Worm (Caenorhabditis elegans) whole organism, L1 larva: ENCODE measurements around the gene twk-24.

Source experiments
- C16A3.4 ChIP-seq: fragments of 150-350 bp; optimal IDR thresholded peaks from 2 replicates; lab custom pipeline; 2014; ENCODE audit warnings: missing biosample characterization, missing genetic modification characterization
- C34B4.2 ChIP-seq: sonication (generic microtip); optimal IDR thresholded peaks from 2 replicates; lab custom pipeline; 2017; ENCODE audit warnings: mild to moderate bottlenecking, missing genetic modification characterization, missing compliant biosample characterization
- Y116A8C.19 ChIP-seq: sonication (generic microtip); optimal IDR thresholded peaks from 2 replicates; lab custom pipeline; 2016; ENCODE audit warnings: missing compliant biosample characterization, missing genetic modification characterization, borderline replicate concordance
- aha-1 ChIP-seq: fragments of 150-350 bp; optimal IDR thresholded peaks from 2 replicates; lab custom pipeline; 2014; ENCODE audit warnings: missing biosample characterization, missing genetic modification characterization
- ceh-63 ChIP-seq: fragments of 200-800 bp; sonication (Bioruptor generic); optimal IDR thresholded peaks from 2 replicates; lab custom pipeline; 2018; ENCODE audit warnings: mild to moderate bottlenecking, missing genetic modification characterization, missing compliant biosample characterization
- ceh-90 ChIP-seq: sonication (generic microtip); optimal IDR thresholded peaks from 2 replicates; lab custom pipeline; 2016; ENCODE audit warnings: missing genetic modification characterization, missing compliant biosample characterization
- dsc-1 ChIP-seq: sonication (generic microtip); optimal IDR thresholded peaks from 2 replicates; lab custom pipeline; 2016; ENCODE audit warnings: mild to moderate bottlenecking, missing genetic modification characterization, missing compliant biosample characterization
- efl-1 ChIP-seq, 4 experiments: fragments of 150-350 bp; optimal IDR thresholded peaks in 3 of 4; peaks in 1 of 4; 1 replicate in 1 of 4; 2 replicates in 3 of 4; lab custom pipeline; 2014; ENCODE audit warnings: missing biosample characterization in 2 of 4, missing genetic modification characterization in 2 of 4, missing genetic modification reagents in 2 of 4
- elt-2 ChIP-seq: sonication (generic microtip); optimal IDR thresholded peaks from 2 replicates; lab custom pipeline; 2016; ENCODE audit warnings: missing genetic modification characterization, mild to moderate bottlenecking, inconsistent platforms, missing compliant biosample characterization, missing genetic modification reagents
- elt-3 ChIP-seq, 6 experiments: fragments of 150-350 bp in 1 of 6; sonication (generic microtip); optimal IDR thresholded peaks; 2 replicates each; lab custom pipeline; 2017 to 2018; ENCODE audit warnings: missing biosample characterization in 6 of 6, missing genetic modification characterization in 6 of 6, inconsistent platforms in 1 of 6
- ets-5 ChIP-seq: fragments of 200-800 bp; sonication (Bioruptor generic); IDR thresholded peaks from 2 replicates; pipeline ENCODE4 v1.3.6; 2022; ENCODE audit warnings: missing genetic modification characterization, missing compliant biosample characterization
- fkh-10 ChIP-seq: sonication (generic microtip); optimal IDR thresholded peaks from 2 replicates; lab custom pipeline; 2017; ENCODE audit warnings: missing biosample characterization, missing genetic modification reagents, missing genetic modification characterization
- fkh-4 ChIP-seq: sonication (generic microtip); optimal IDR thresholded peaks from 2 replicates; lab custom pipeline; 2016; ENCODE audit warnings: missing compliant biosample characterization, missing genetic modification characterization, borderline replicate concordance
- fkh-8 ChIP-seq: sonication (generic microtip); optimal IDR thresholded peaks from 2 replicates; lab custom pipeline; 2016; ENCODE audit warnings: mild to moderate bottlenecking, missing genetic modification characterization, missing compliant biosample characterization
- hlh-4 ChIP-seq: sonication (generic microtip); optimal IDR thresholded peaks from 2 replicates; lab custom pipeline; 2016; ENCODE audit warnings: mild to moderate bottlenecking, missing genetic modification characterization, missing compliant biosample characterization
- lin-13 ChIP-seq: fragments of 150-350 bp; optimal IDR thresholded peaks from 2 replicates; lab custom pipeline; 2014; ENCODE audit warnings: missing biosample characterization, missing genetic modification reagents, missing genetic modification characterization
- lin-14 ChIP-seq: fragments of 200-800 bp; sonication (Bioruptor generic); optimal IDR thresholded peaks from 2 replicates; lab custom pipeline; 2018; ENCODE audit warnings: mild to moderate bottlenecking, missing genetic modification characterization, moderate library complexity, missing compliant biosample characterization
- lir-3 ChIP-seq: sonication (generic microtip); optimal IDR thresholded peaks from 2 replicates; lab custom pipeline; 2016; ENCODE audit warnings: mild to moderate bottlenecking, missing genetic modification characterization, moderate library complexity, missing compliant biosample characterization; ENCODE audit not compliant: poor library complexity
- mep-1 ChIP-seq: fragments of 150-350 bp; optimal IDR thresholded peaks from 2 replicates; lab custom pipeline; 2014; ENCODE audit warnings: missing biosample characterization, missing genetic modification characterization
- nhr-11 ChIP-seq: fragments of 150-350 bp; optimal IDR thresholded peaks from 2 replicates; lab custom pipeline; 2014; ENCODE audit warnings: missing biosample characterization, missing genetic modification characterization
- nhr-19 ChIP-seq: fragments of 200-800 bp; sonication (Bioruptor generic); conservative IDR thresholded peaks from 2 replicates; pipeline ENCODE4 v1.3.6; 2022; ENCODE audit warnings: missing genetic modification characterization, missing compliant biosample characterization
- nhr-237 ChIP-seq: fragments of 150-350 bp; optimal IDR thresholded peaks from 2 replicates; lab custom pipeline; 2014; ENCODE audit warnings: missing biosample characterization, missing genetic modification characterization
- nhr-28 ChIP-seq: fragments of 150-350 bp; optimal IDR thresholded peaks from 2 replicates; lab custom pipeline; 2014; ENCODE audit warnings: missing biosample characterization, missing genetic modification characterization
- nhr-47 ChIP-seq: sonication (generic microtip); optimal IDR thresholded peaks from 2 replicates; lab custom pipeline; 2016; ENCODE audit warnings: mild to moderate bottlenecking, missing genetic modification characterization, moderate library complexity, missing compliant biosample characterization
- nhr-71 ChIP-seq: sonication (generic microtip); optimal IDR thresholded peaks from 2 replicates; lab custom pipeline; 2016; ENCODE audit warnings: mild to moderate bottlenecking, missing genetic modification characterization, moderate library complexity, missing compliant biosample characterization
- nhr-77 ChIP-seq: fragments of 150-350 bp; optimal IDR thresholded peaks from 2 replicates; lab custom pipeline; 2014; ENCODE audit warnings: missing biosample characterization, missing genetic modification characterization
- nhr-85 ChIP-seq: sonication (generic microtip); peaks from one replicate; lab custom pipeline; 2016; ENCODE audit warnings: missing genetic modification characterization, inconsistent platforms, missing compliant biosample characterization
- pag-3 ChIP-seq: sonication (generic microtip); optimal IDR thresholded peaks from 2 replicates; lab custom pipeline; 2017; ENCODE audit warnings: missing genetic modification characterization, mild to moderate bottlenecking, missing compliant biosample characterization, antibody characterized with exemption, borderline replicate concordance; ENCODE audit not compliant: insufficient read depth
- pax-3 ChIP-seq: fragments of 200-800 bp; sonication (Bioruptor generic); optimal IDR thresholded peaks from 2 replicates; lab custom pipeline; 2018; ENCODE audit warnings: mild to moderate bottlenecking, missing genetic modification characterization, moderate library complexity, missing compliant biosample characterization
- pqm-1 ChIP-seq: sonication (generic microtip); optimal IDR thresholded peaks from 3 replicates; lab custom pipeline; 2017; ENCODE audit warnings: missing biosample characterization, missing genetic modification characterization
- skn-1 ChIP-seq: fragments of 150-350 bp; optimal IDR thresholded peaks from 2 replicates; lab custom pipeline; 2014; ENCODE audit warnings: missing biosample characterization, missing genetic modification characterization
- snpc-4 ChIP-seq: fragments of 150-350 bp; optimal IDR thresholded peaks from 2 replicates; lab custom pipeline; 2014; ENCODE audit warnings: missing biosample characterization, missing genetic modification characterization
- unc-98 ChIP-seq: fragments of 200-800 bp; sonication (Bioruptor generic); IDR thresholded peaks from 2 replicates; pipeline ENCODE4 v1.3.6; 2022; ENCODE audit warnings: missing genetic modification characterization, missing compliant biosample characterization
- zip-4 ChIP-seq: fragments of 200-800 bp; sonication (Bioruptor generic); optimal IDR thresholded peaks from 2 replicates; lab custom pipeline; 2018; ENCODE audit warnings: mild to moderate bottlenecking, missing genetic modification characterization, moderate library complexity, missing compliant biosample characterization
- ztf-4 ChIP-seq: fragments of 150-350 bp; optimal IDR thresholded peaks from 2 replicates; lab custom pipeline; 2014; ENCODE audit warnings: missing biosample characterization, missing genetic modification characterization

The twk-24 gene

DNA sequence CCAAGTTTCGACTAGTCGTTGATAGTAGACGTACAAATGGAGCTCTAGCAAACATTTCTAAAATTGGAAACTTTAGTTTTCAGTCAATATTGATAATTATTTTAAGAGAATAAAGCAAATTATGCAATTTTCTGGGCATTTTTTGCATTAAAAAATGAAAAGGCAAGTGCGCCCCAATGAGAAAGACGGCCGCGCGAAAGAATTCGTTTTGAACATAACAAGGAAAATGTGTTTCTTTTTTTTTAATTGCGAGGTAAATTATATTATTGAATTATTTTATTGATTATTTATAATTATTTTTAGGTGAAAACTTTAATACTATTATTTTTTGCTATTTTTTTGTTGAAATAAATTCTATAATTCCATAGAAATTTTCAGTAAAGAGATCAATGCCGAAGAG, 2.4 kb upstream of the twk-24 start, which contains the start of the genes tsfm-1 and capg-2 (continued):
- no peak for TF ChIP-seq fkh-10 (GFP tag; lab: Kevin White, UChicago)
- TF ChIP-seq ceh-90 = no peak
- TF ChIP-seq C34B4.2 (tag; lab: Kevin White, UChicago) = no peak
- TF ChIP-seq lin-14 (GFP tag; lab: Kevin White, UChicago) = no peak
- no peak for TF ChIP-seq C16A3.4 (tag; lab: Kevin White, UChicago)
- no peak for TF ChIP-seq aha-1 (tag; lab: Kevin White, UChicago)
- TF ChIP-seq nhr-47 = no peak

DNA sequence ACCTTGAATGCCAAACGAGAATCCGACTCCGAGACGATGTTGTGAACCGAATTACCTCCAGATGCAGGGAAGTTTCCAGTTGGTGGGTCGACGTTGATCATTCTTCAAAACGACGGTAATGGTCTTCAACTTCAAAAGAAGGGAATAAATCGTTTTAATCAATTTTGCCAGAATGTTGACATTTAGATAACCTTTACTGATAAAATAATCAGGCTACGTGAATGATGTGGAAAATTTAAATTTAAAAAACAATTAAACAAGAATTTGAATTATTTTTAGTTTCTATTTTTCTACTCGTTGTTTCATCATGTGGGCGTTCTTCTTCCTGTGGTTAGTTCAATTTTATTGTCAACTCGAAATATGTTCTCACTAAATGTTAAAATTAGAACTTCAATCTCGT, 5.4 kb downstream of the twk-24 start, which contains the start of gene ssp-35:
Gene ssp-35, minus strand, starts transcription at position 101 of the 400 bp plus-strand sequence.
- TF ChIP-seq efl-1 (optimal IDR thresholded peaks at IDR 0.05; lab: Kevin White, UChicago) = no peak
- peak in 1 of 2 experiments; percentile 48 for TF ChIP-seq efl-1 (GFP tag; optimal IDR thresholded peaks at IDR 0.05 in 1 of 2; lab: Kevin White, UChicago)
- TF ChIP-seq pag-3 (tag; lab: Kevin White, UChicago) = no peak
- TF ChIP-seq ets-5 = no peak

DNA sequence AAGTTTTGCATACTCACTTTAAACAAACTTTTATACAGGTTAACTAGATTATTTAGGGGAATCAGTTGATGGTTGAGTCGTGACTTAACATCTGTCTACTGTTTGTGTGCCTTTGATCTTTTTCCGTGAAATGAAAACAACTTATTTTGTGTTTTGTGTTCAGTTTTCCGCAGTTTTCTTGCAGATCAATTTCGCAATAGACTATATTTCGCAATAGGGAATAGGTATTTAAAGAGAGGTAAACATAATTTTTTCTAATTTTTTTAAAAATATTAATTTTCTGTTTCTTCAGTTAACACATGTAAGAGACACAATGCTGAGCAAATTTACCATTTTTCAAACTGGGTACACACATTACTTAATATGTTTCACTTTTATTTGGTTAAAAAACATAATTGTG, 7.7 kb downstream of the twk-24 start, which contains the start of gene tbb-6:
Gene tbb-6, plus strand, starts transcription at position 155 of the 400 bp plus-strand sequence.
- TF ChIP-seq Y116A8C.19 (tag; lab: Kevin White, UChicago) (no peak), nhr-11 (tag; lab: Kevin White, UChicago) (no peak), mep-1 (no peak), skn-1 (tag; lab: Kevin White, UChicago) (peak; percentile 48), nhr-19 (GFP tag; lab: Robert Waterston, UW) (no peak), elt-2 (tag; lab: Kevin White, UChicago) (no peak), nhr-28 (no peak), elt-3 (tag; optimal IDR thresholded peaks at IDR 0.05; lab: Kevin White, UChicago) (no peak), nhr-71 (tag; lab: Kevin White, UChicago) (peak; percentile 46), fkh-4 (tag; lab: Kevin White, UChicago) (no peak), ceh-63 (GFP tag; lab: Kevin White, UChicago) (no peak), ztf-4 (tag; lab: Kevin White, UChicago) (no peak), efl-1 (optimal IDR thresholded peaks at IDR 0.05; lab: Kevin White, UChicago) (no peak), efl-1 (GFP tag; optimal IDR thresholded peaks at IDR 0.05 in 1 of 2; lab: Kevin White, UChicago) (peak in 1 of 2 experiments; percentile 4), nhr-237 (tag; lab: Kevin White, UChicago) (no peak), zip-4 (GFP tag; lab: Kevin White, UChicago) (peak; percentile 75), pax-3 (no peak)

DNA sequence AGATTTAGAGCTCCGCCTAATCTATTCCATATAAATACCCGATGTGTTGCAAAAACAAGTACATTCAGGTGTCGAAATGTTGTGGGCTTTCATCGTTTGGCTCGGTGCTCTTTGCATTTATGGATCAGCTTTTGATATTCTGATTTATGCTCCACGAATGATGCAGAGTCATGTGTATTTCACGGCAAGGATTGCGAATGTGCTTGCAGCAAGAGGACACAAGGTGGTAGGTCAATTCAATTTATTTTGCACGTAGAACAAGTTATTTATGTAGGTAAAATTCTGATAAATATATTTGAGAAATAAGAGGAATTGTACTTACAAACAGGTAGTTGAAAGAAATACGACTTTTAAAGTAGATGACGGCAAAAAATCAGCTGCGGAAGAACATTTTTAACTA, 10.2 kb downstream of the twk-24 start, which contains the start of gene ugt-56:
Gene ugt-56, plus strand, starts transcription at position 61 of the 400 bp plus-strand sequence.
- TF ChIP-seq fkh-8 (tag; lab: Kevin White, UChicago) = peak; percentile 13
- peak; percentile 40 for TF ChIP-seq dsc-1
- TF ChIP-seq pax-3 = peak; percentile 28
- TF ChIP-seq nhr-77 (tag; lab: Kevin White, UChicago) = no peak
- TF ChIP-seq, all 84 proteins: peak for 3

DNA sequence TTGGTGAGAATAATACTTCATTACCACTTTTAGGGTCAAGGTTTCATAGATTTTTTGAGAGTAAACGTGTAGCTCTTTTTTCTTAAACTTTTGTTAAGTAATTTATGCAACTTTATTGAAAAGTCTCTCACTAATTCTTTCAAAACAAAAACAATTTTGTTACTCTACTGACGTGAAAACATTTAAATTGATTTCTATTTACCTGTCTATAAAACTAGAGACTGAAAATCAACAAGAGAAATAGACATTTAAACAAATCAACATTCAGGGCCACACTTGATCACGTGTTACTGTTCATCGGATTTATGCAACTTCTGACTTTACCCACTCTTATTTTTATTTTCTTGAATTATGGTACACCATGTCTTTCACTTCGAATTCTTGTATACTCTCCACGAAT, 12.7 kb downstream of the twk-24 start, which contains the start of gene ugt-55:
Gene ugt-55, plus strand, starts transcription at position 301 of the 400 bp plus-strand sequence.
- no peak for TF ChIP-seq unc-98 (GFP tag; lab: Robert Waterston, UW)
- TF ChIP-seq dsc-1 = no peak
- no peak for TF ChIP-seq hlh-4 (tag; lab: Kevin White, UChicago)
- TF ChIP-seq lir-3 (tag; lab: Kevin White, UChicago) = no peak
- TF ChIP-seq lin-13 (GFP tag; lab: Kevin White, UChicago) = no peak
- TF ChIP-seq snpc-4 (tag; lab: Kevin White, UChicago) = no peak
- peak; percentile 45 for TF ChIP-seq nhr-85 (tag; lab: Kevin White, UChicago)
- TF ChIP-seq pqm-1 (tag; lab: Kevin White, UChicago) = no peak
